Fruit fly (Drosophila melanogaster) whole organism, embryonic: Measurements from ENCODE around the gene awd.

Experiments
- CG1024 ChIP-seq: fragments of 200-800 bp; sonication (Bioruptor generic); IDR thresholded peaks from 2 replicates; pipeline ENCODE4 v1.3.6; 2022; ENCODE audit warnings: missing biosample characterization, missing genetic modification characterization
- CG10462 ChIP-seq: fragments of 200-800 bp; sonication (Bioruptor generic); optimal IDR thresholded peaks from 2 replicates; lab custom pipeline; 2016; ENCODE audit warnings: missing biosample characterization, missing genetic modification characterization
- CG10654 ChIP-seq: fragments of 200-800 bp; sonication (Bioruptor generic); optimal IDR thresholded peaks from 2 replicates; lab custom pipeline; 2016; ENCODE audit warnings: missing biosample characterization, missing genetic modification characterization
- CG10959 ChIP-seq: fragments of 200-800 bp; sonication (Bioruptor generic); IDR thresholded peaks from 2 replicates; pipeline ENCODE4 v1.3.6; 2022; ENCODE audit warnings: missing biosample characterization, missing genetic modification characterization
- CG12769 ChIP-seq: fragments of 200-800 bp; sonication (Bioruptor generic); optimal IDR thresholded peaks from 2 replicates; lab custom pipeline; 2019; ENCODE audit warnings: missing biosample characterization, mild to moderate bottlenecking, missing genetic modification characterization, moderate library complexity
- CG13894 ChIP-seq: fragments of 200-800 bp; sonication (Bioruptor generic); optimal IDR thresholded peaks from 3 replicates; lab custom pipeline; 2018; ENCODE audit warnings: missing biosample characterization, mild to moderate bottlenecking, missing genetic modification characterization, moderate library complexity
- CG15073 ChIP-seq: fragments of 200-800 bp; sonication (Bioruptor generic); optimal IDR thresholded peaks from 2 replicates; lab custom pipeline; 2016; ENCODE audit warnings: missing biosample characterization, missing genetic modification characterization
- CG15696 ChIP-seq: fragments of 200-800 bp; sonication (Bioruptor generic); optimal IDR thresholded peaks from 2 replicates; lab custom pipeline; 2019; ENCODE audit warnings: missing biosample characterization, mild to moderate bottlenecking, missing genetic modification characterization, moderate library complexity
- CG16815 ChIP-seq: fragments of 200-800 bp; sonication (Bioruptor generic); optimal IDR thresholded peaks from 3 replicates; lab custom pipeline; 2017; ENCODE audit warnings: missing biosample characterization, mild to moderate bottlenecking, missing genetic modification characterization
- CG17829 ChIP-seq: fragments of 200-800 bp; optimal IDR thresholded peaks from 2 replicates; lab custom pipeline; 2019; ENCODE audit warnings: missing biosample characterization, mild to moderate bottlenecking, missing genetic modification characterization, moderate library complexity
- CG18011 ChIP-seq: fragments of 200-800 bp; sonication (Bioruptor generic); optimal IDR thresholded peaks from 2 replicates; lab custom pipeline; 2017; ENCODE audit warnings: missing biosample characterization, missing genetic modification characterization, mild to moderate bottlenecking, moderate library complexity, missing genotype
- CG18476 ChIP-seq: fragments of 200-800 bp; sonication (Bioruptor generic); optimal IDR thresholded peaks from 2 replicates; lab custom pipeline; 2016; ENCODE audit warnings: missing biosample characterization, mild to moderate bottlenecking, missing genetic modification characterization
- CG30020 ChIP-seq: fragments of 200-800 bp; optimal IDR thresholded peaks from 2 replicates; lab custom pipeline; 2019; ENCODE audit warnings: missing biosample characterization, mild to moderate bottlenecking, missing genetic modification characterization, moderate library complexity
- CG4328 ChIP-seq: fragments of 200-800 bp; sonication (Bioruptor generic); optimal IDR thresholded peaks from 3 replicates; lab custom pipeline; 2017; ENCODE audit warnings: missing biosample characterization, missing genetic modification reagents, missing genetic modification characterization
- CG7271 ChIP-seq: fragments of 200-800 bp; sonication (Bioruptor generic); optimal IDR thresholded peaks from 2 replicates; lab custom pipeline; 2018; ENCODE audit warnings: missing biosample characterization, mild to moderate bottlenecking, missing genetic modification characterization, moderate library complexity
- CG7928 ChIP-seq: fragments of 200-800 bp; sonication (Bioruptor generic); optimal IDR thresholded peaks from 2 replicates; lab custom pipeline; 2017; ENCODE audit warnings: missing biosample characterization, mild to moderate bottlenecking, missing genetic modification characterization
- CG7963 ChIP-seq: fragments of 200-800 bp; sonication (Bioruptor generic); IDR thresholded peaks from 3 replicates; pipeline ENCODE4 v1.3.6; 2022; ENCODE audit warnings: missing biosample characterization, missing genetic modification characterization; ENCODE audit not compliant: partially characterized antibody
- CG9797 ChIP-seq: fragments of 200-800 bp; sonication (Bioruptor generic); optimal IDR thresholded peaks from 3 replicates; lab custom pipeline; 2018; ENCODE audit warnings: missing biosample characterization, mild to moderate bottlenecking, missing genetic modification characterization
- Doc3 ChIP-seq: fragments of 200-800 bp; sonication (Bioruptor generic); IDR thresholded peaks from 3 replicates; pipeline ENCODE4 v1.3.6; 2022; ENCODE audit warnings: missing biosample characterization, missing genetic modification characterization; ENCODE audit not compliant: partially characterized antibody
- HLHmδ ChIP-seq: fragments of 200-800 bp; sonication (Bioruptor generic); optimal IDR thresholded peaks from 2 replicates; lab custom pipeline; 2018; ENCODE audit warnings: missing biosample characterization, mild to moderate bottlenecking, missing genetic modification characterization, moderate library complexity
- Hey ChIP-seq: fragments of 200-800 bp; sonication (Bioruptor generic); optimal IDR thresholded peaks from 3 replicates; lab custom pipeline; 2018; ENCODE audit warnings: missing biosample characterization, mild to moderate bottlenecking, missing genetic modification characterization
- Hr3 ChIP-seq: fragments of 200-800 bp; sonication (Bioruptor generic); optimal IDR thresholded peaks from 3 replicates; lab custom pipeline; 2016; ENCODE audit warnings: missing biosample characterization, missing genetic modification characterization
- Mes4 ChIP-seq: fragments of 200-800 bp; sonication (Bioruptor generic); optimal IDR thresholded peaks from 2 replicates; lab custom pipeline; 2016; ENCODE audit warnings: missing biosample characterization, missing genetic modification characterization
- NC2α ChIP-seq: fragments of 200-800 bp; sonication (Bioruptor generic); optimal IDR thresholded peaks from 2 replicates; lab custom pipeline; 2016; ENCODE audit warnings: missing biosample characterization, missing genetic modification characterization
- NFAT ChIP-seq: fragments of 200-800 bp; sonication (Bioruptor generic); IDR thresholded peaks from 2 replicates; pipeline ENCODE4 v1.3.6; 2022; ENCODE audit warnings: missing biosample characterization, missing genetic modification characterization
- Sin3A ChIP-seq: fragments of >200 bp; optimal IDR thresholded peaks from 2 replicates; lab custom pipeline; 2018
- ash1 ChIP-seq: fragments of 200-800 bp; sonication (Bioruptor generic); optimal IDR thresholded peaks from 2 replicates; lab custom pipeline; 2018; ENCODE audit warnings: missing biosample characterization, mild to moderate bottlenecking, missing genetic modification characterization
- cg ChIP-seq: fragments of 200-800 bp; sonication (Bioruptor generic); optimal IDR thresholded peaks from 3 replicates; lab custom pipeline; 2019; ENCODE audit warnings: missing biosample characterization, mild to moderate bottlenecking, missing genetic modification characterization, moderate library complexity
- chinmo ChIP-seq: fragments of 200-800 bp; sonication (Bioruptor generic); IDR thresholded peaks from 4 replicates; pipeline ENCODE4 v1.3.6; 2022; ENCODE audit warnings: missing biosample characterization, missing genetic modification characterization; ENCODE audit not compliant: partially characterized antibody
- crol ChIP-seq: fragments of 200-800 bp; sonication (Bioruptor generic); IDR thresholded peaks from 2 replicates; pipeline ENCODE4 v1.3.6; 2022; ENCODE audit warnings: missing biosample characterization, missing genetic modification characterization
- fd64A ChIP-seq: fragments of 200-800 bp; sonication (Bioruptor generic); optimal IDR thresholded peaks from 3 replicates; lab custom pipeline; 2018; ENCODE audit warnings: missing biosample characterization, mild to moderate bottlenecking, missing genetic modification characterization
- fu2 ChIP-seq: fragments of 200-800 bp; sonication (Bioruptor generic); optimal IDR thresholded peaks from 2 replicates; lab custom pipeline; 2016; ENCODE audit warnings: missing biosample characterization, missing genetic modification characterization
- gce ChIP-seq: fragments of 200-800 bp; sonication (Bioruptor generic); IDR thresholded peaks from 3 replicates; pipeline ENCODE4 v1.3.6; 2022; ENCODE audit warnings: missing biosample characterization, missing genetic modification characterization
- gsb ChIP-seq: fragments of 200-800 bp; sonication (Bioruptor generic); IDR thresholded peaks from 2 replicates; pipeline ENCODE4 v1.3.6; 2022; ENCODE audit warnings: missing biosample characterization, missing genetic modification characterization
- hbn ChIP-seq: fragments of 200-800 bp; sonication (Bioruptor generic); IDR thresholded peaks from 2 replicates; pipeline ENCODE4 v1.3.6; 2022; ENCODE audit warnings: missing biosample characterization, missing genetic modification characterization; ENCODE audit not compliant: partially characterized antibody
- kah ChIP-seq: fragments of 200-800 bp; sonication (Bioruptor generic); optimal IDR thresholded peaks from 2 replicates; lab custom pipeline; 2018; ENCODE audit warnings: missing biosample characterization, mild to moderate bottlenecking, missing genetic modification characterization
- klu ChIP-seq: fragments of 200-800 bp; sonication (Bioruptor generic); IDR thresholded peaks from 2 replicates; pipeline ENCODE4 v1.3.6; 2022; ENCODE audit warnings: missing biosample characterization, missing genetic modification characterization
- luna ChIP-seq: fragments of 200-800 bp; sonication (Bioruptor generic); optimal IDR thresholded peaks from 2 replicates; lab custom pipeline; 2016; ENCODE audit warnings: missing biosample characterization, missing genetic modification characterization
- mld ChIP-seq: fragments of 200-800 bp; sonication (Bioruptor generic); IDR thresholded peaks from 3 replicates; pipeline ENCODE4 v1.3.6; 2022; ENCODE audit warnings: missing biosample characterization, missing genetic modification characterization; ENCODE audit not compliant: partially characterized antibody
- pita ChIP-seq: fragments of 200-800 bp; sonication (Bioruptor generic); optimal IDR thresholded peaks from 2 replicates; lab custom pipeline; 2017; ENCODE audit warnings: missing biosample characterization, mild to moderate bottlenecking, missing genetic modification characterization
- repo ChIP-seq: fragments of 200-800 bp; sonication (Bioruptor generic); optimal IDR thresholded peaks from 2 replicates; lab custom pipeline; 2016; ENCODE audit warnings: missing biosample characterization, missing genetic modification characterization
- sc ChIP-seq, 3 experiments: fragments of >200 bp in 2 of 3; fragments of 200-800 bp in 1 of 3; sonication (Bioruptor generic) in 1 of 3; optimal IDR thresholded peaks; 2 replicates in 2 of 3; 3 replicates in 1 of 3; lab custom pipeline; 2017; ENCODE audit warnings: mild to moderate bottlenecking in 1 of 3, missing biosample characterization in 1 of 3, missing genetic modification characterization in 1 of 3, missing genetic modification reagents in 1 of 3
- sens-2 ChIP-seq: fragments of 200-800 bp; sonication (Bioruptor generic); IDR thresholded peaks from 2 replicates; pipeline ENCODE4 v1.3.6; 2022; ENCODE audit warnings: missing biosample characterization, missing genetic modification characterization
- sna ChIP-seq: fragments of 200-800 bp; sonication (Bioruptor generic); IDR thresholded peaks from 2 replicates; pipeline ENCODE4 v1.3.6; 2022; ENCODE audit warnings: missing biosample characterization, missing genetic modification characterization; ENCODE audit not compliant: partially characterized antibody
- sob ChIP-seq: fragments of 200-800 bp; sonication (Bioruptor generic); IDR thresholded peaks from 2 replicates; pipeline ENCODE4 v1.3.6; 2022; ENCODE audit warnings: missing biosample characterization, missing genetic modification characterization
- sqz ChIP-seq: fragments of 200-800 bp; sonication (Bioruptor generic); optimal IDR thresholded peaks from 3 replicates; lab custom pipeline; 2018; ENCODE audit warnings: missing biosample characterization, mild to moderate bottlenecking, missing genetic modification characterization
- wor ChIP-seq: fragments of 200-800 bp; sonication (Bioruptor generic); IDR thresholded peaks from 2 replicates; pipeline ENCODE4 v1.3.6; 2022; ENCODE audit warnings: missing biosample characterization, missing genetic modification characterization
- yki ChIP-seq: fragments of >200 bp; optimal IDR thresholded peaks from 3 replicates; lab custom pipeline; 2018
- zen ChIP-seq: fragments of 200-800 bp; sonication (Bioruptor generic); optimal IDR thresholded peaks from 3 replicates; lab custom pipeline; 2018; ENCODE audit warnings: missing biosample characterization, mild to moderate bottlenecking, missing genetic modification characterization, moderate library complexity

Gene awd

dm6 chr3R:31717299-31718167 lies 28.3 kb downstream of the awd start (continued):
- peak; percentile 26 for TF ChIP-seq CG16815 (GFP tag; lab: Kevin White, UChicago)
- TF ChIP-seq cg (GFP tag; lab: Kevin White, UChicago): peak; percentile 56
- TF ChIP-seq CG18476 (GFP tag; lab: Kevin White, UChicago): no peak
- TF ChIP-seq Doc3: no peak
- no peak for TF ChIP-seq CG7271
- peak; percentile 5 for TF ChIP-seq CG13894
- peak; percentile 30; the same call in 1 of the 2 replicates for TF ChIP-seq CG1024 (GFP tag; lab: Robert Waterston, UW)
- TF ChIP-seq gsb: no peak
- TF ChIP-seq kah (GFP tag; lab: Kevin White, UChicago): no peak
- peak; percentile 40 for TF ChIP-seq CG17829 (tag; lab: Kevin White, UChicago)
- TF ChIP-seq sc (optimal IDR thresholded peaks at IDR 0.05; lab: Kevin White, UChicago): no peak
- no peak for TF ChIP-seq sc (GFP tag; optimal IDR thresholded peaks at IDR 0.05; lab: Kevin White, UChicago)
- TF ChIP-seq CG10959 (GFP tag; lab: Robert Waterston, UW): no peak
- TF ChIP-seq mld (GFP tag; lab: Robert Waterston, UW): no peak
- no peak for TF ChIP-seq pita
- 0 out of 4 replicates have a peak, but pooled peaks have one; percentile 40 for TF ChIP-seq chinmo (GFP tag; lab: Robert Waterston, UW)
- TF ChIP-seq CG30020 (tag; lab: Kevin White, UChicago): no peak
- TF ChIP-seq CG15073 (GFP tag; lab: Kevin White, UChicago): no peak
- TF ChIP-seq gce (GFP tag; lab: Robert Waterston, UW): 0 out of 3 replicates have a peak, but pooled peaks have one; percentile 5
- peak; percentile 6 for TF ChIP-seq Hr3 (GFP tag; lab: Kevin White, UChicago)
- TF ChIP-seq CG15696 (tag; lab: Kevin White, UChicago): no peak
- TF ChIP-seq HLHmδ (GFP tag; lab: Kevin White, UChicago): no peak
- no peak for TF ChIP-seq yki (lab: Kevin White, UChicago)
- TF ChIP-seq CG7928: no peak
- TF ChIP-seq CG10462: peak; percentile 33
- TF ChIP-seq NC2α (GFP tag; lab: Kevin White, UChicago): no peak
- TF ChIP-seq zen (tag; lab: Kevin White, UChicago): no peak
- no peak for TF ChIP-seq CG9797 (GFP tag; lab: Kevin White, UChicago)
- no peak for TF ChIP-seq CG7963 (GFP tag; lab: Robert Waterston, UW)
- TF ChIP-seq sens-2 (GFP tag; lab: Robert Waterston, UW): no peak
- peak; percentile 45; the same call in 1 of the 2 replicates for TF ChIP-seq wor (GFP tag; lab: Robert Waterston, UW)
- peak; percentile 62 for TF ChIP-seq CG12769 (tag; lab: Kevin White, UChicago)
- TF ChIP-seq sob (GFP tag; lab: Robert Waterston, UW): no peak
- no peak for TF ChIP-seq CG4328
- peak; percentile 41 for TF ChIP-seq CG18011
- no peak for TF ChIP-seq fd64A (GFP tag; lab: Kevin White, UChicago)
- TF ChIP-seq luna (GFP tag; lab: Kevin White, UChicago): no peak
- peak; percentile 52 for TF ChIP-seq CG10654
- peak; percentile 55 for TF ChIP-seq fu2 (GFP tag; lab: Kevin White, UChicago)
- TF ChIP-seq sna (GFP tag; lab: Robert Waterston, UW): no peak
- TF ChIP-seq Hey (tag; lab: Kevin White, UChicago): peak; percentile 40
- TF ChIP-seq repo (GFP tag; lab: Kevin White, UChicago): no peak
- TF ChIP-seq hbn (GFP tag; lab: Robert Waterston, UW): no peak
- no peak for TF ChIP-seq ash1
- TF ChIP-seq klu (GFP tag; lab: Robert Waterston, UW): no peak
- TF ChIP-seq crol (GFP tag; lab: Robert Waterston, UW): peak; percentile 82
- no peak for TF ChIP-seq NFAT (GFP tag; lab: Robert Waterston, UW)
- no peak for TF ChIP-seq Sin3A
- TF ChIP-seq sqz (GFP tag; lab: Kevin White, UChicago): no peak
- peak; percentile 58 for TF ChIP-seq Mes4
